Worm (Caenorhabditis elegans): ENCODE measurements around the gene tbce-1.

tbce-1 gene

ce11 chrIV:8307408-8307807 is 12.9 kb downstream of the tbce-1 start:
- TF ChIP-seq lin-15B (tag; optimal IDR thresholded peaks at IDR 0.05) (no peak), fos-1 (tag; optimal IDR thresholded peaks at IDR 0.05) (no peak), Y5F2A.4 (GFP tag; optimal IDR thresholded peaks at IDR 0.05) (no peak), gei-8 (GFP tag; optimal IDR thresholded peaks at IDR 0.05) (no peak), zfp-3 (GFP tag; conservative IDR thresholded peaks at IDR 0.05) (0 out of 2 replicates have a peak, but pooled peaks have one; percentile 32), egl-27 (tag; optimal IDR thresholded peaks at IDR 0.05) (no peak)

ce11 chrIV:8312105-8312504 is 17.6 kb downstream of the tbce-1 start:
- peak; percentile 79 for TF ChIP-seq aha-1 (tag)
- TF ChIP-seq dmd-9 (GFP tag; IDR thresholded peaks at IDR 0.05), result no peak

ce11 chrIV:8312846-8313245 is 18.4 kb downstream of the tbce-1 start, which contains the start of gene F35H10.10:
Gene F35H10.10 (minus strand): TSS chrIV:8312946.
- TF ChIP-seq unc-130 (GFP tag; optimal IDR thresholded peaks at IDR 0.05) (no peak), unc-62 (GFP tag; optimal IDR thresholded peaks at IDR 0.05 in 1 of 2) (no peak), unc-62 (tag; optimal IDR thresholded peaks at IDR 0.05) (no peak), F49E8.2 (tag; optimal IDR thresholded peaks at IDR 0.05; ENCODE audit: borderline replicate concordance) (no peak), lin-39 (tag; optimal IDR thresholded peaks at IDR 0.05) (no peak), lin-1 (GFP tag; IDR thresholded peaks at IDR 0.05) (no peak), zip-11 (GFP tag; IDR thresholded peaks at IDR 0.05) (no peak), nhr-42 (GFP tag; IDR thresholded peaks at IDR 0.05) (no peak), nhr-11 (tag; optimal IDR thresholded peaks at IDR 0.05) (no peak), lir-3 (tag; optimal IDR thresholded peaks at IDR 0.05) (no peak), spr-1 (tag; optimal IDR thresholded peaks at IDR 0.05) (no peak), hmg-1.1 (GFP tag; IDR thresholded peaks at IDR 0.05) (no peak), zfp-2 (tag; optimal IDR thresholded peaks at IDR 0.05) (no peak), fos-1 (tag; optimal IDR thresholded peaks at IDR 0.05) (no peak), lin-15B (tag; optimal IDR thresholded peaks at IDR 0.05) (no peak), cey-2 (tag; optimal IDR thresholded peaks at IDR 0.05; ENCODE audit: borderline replicate concordance, insufficient read depth) (no peak)

- peak; percentile 59; the same call in 1 of the 2 replicates for TF ChIP-seq php-3 (GFP tag; IDR thresholded peaks at IDR 0.05)
- no peak for TF ChIP-seq Y5F2A.4 (GFP tag; optimal IDR thresholded peaks at IDR 0.05)
Observed at ce11 chrIV:8317800-8318199, 23.3 kb downstream of the tbce-1 start.

ce11 chrIV:8318799-8319198 is 24.3 kb downstream of the tbce-1 start:
- TF ChIP-seq fos-1 (tag; optimal IDR thresholded peaks at IDR 0.05), result no peak
- TF ChIP-seq lin-38 (GFP tag; IDR thresholded peaks at IDR 0.05), result no peak

- TF ChIP-seq ztf-11 (tag; optimal IDR thresholded peaks at IDR 0.05) (no peak), hlh-11 (tag; optimal IDR thresholded peaks at IDR 0.05) (no peak), nhr-111 (GFP tag; optimal IDR thresholded peaks at IDR 0.05) (no peak), daf-8 (GFP tag; IDR thresholded peaks at IDR 0.05) (no peak), hif-1 (tag; optimal IDR thresholded peaks at IDR 0.05) (no peak)
Observed at ce11 chrIV:8325667-8326066, 31.2 kb downstream of the tbce-1 start, which contains the start of gene F35H10.3. Gene F35H10.3 (plus strand): TSS chrIV:8325967.

ce11 chrIV:8328913-8329312 is 34.4 kb downstream of the tbce-1 start, which contains the start of gene F35H10.2:
Gene F35H10.2 (plus strand): TSS chrIV:8329213.
- TF ChIP-seq daf-19 (GFP tag; conservative IDR thresholded peaks at IDR 0.05) (no peak), hlh-30 (tag; optimal IDR thresholded peaks at IDR 0.05; ENCODE audit: insufficient read depth) (no peak), egl-27 (tag; optimal IDR thresholded peaks at IDR 0.05) (no peak), arid-1 (GFP tag; conservative IDR thresholded peaks at IDR 0.05) (no peak), D1046.2 (GFP tag; IDR thresholded peaks at IDR 0.05) (no peak)

All from whole organism, L4 larva.